Worm (Caenorhabditis elegans): ENCODE data around the gene D1014.7.

DNA sequence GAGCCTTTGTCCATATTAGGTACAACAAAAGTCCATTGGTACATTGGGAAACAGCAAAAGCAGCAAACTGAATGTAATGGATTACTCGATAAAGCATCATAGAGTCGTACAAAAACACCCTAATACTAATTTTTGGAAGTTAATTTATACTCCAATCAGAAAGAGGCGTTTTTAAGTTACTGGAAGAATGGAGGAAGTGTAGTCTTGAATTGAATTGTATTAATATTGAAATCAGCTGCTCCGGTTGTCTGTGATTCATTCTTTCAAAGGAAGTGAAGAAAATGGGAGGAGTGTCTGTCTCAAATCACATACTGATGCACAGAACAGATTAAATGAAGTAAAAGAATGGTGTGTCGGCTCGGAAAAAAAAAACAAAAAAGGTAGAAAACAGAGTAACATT lies 36.5 kb upstream of the D1014.7 start, which contains the start of gene str-131:
- TF ChIP-seq elt-1 (tag; optimal IDR thresholded peaks at IDR 0.05; ENCODE audit: borderline replicate concordance, insufficient read depth) (no peak), lsy-2 (tag; optimal IDR thresholded peaks at IDR 0.05) (no peak), ces-1 (GFP tag; optimal IDR thresholded peaks at IDR 0.05) (no peak), unc-62 (GFP tag; optimal IDR thresholded peaks at IDR 0.05) (no peak), nhr-237 (tag; optimal IDR thresholded peaks at IDR 0.05) (no peak)
